Worm (Caenorhabditis elegans) whole organism, late embryonic: ENCODE results near the gene spig-7.
A peak's percentile ranks its signal among the peaks of the same experiment; 100 is the strongest.

Experiments
- F13H6.1 ChIP-seq: sonication (generic microtip); optimal IDR thresholded peaks from 2 replicates; lab custom pipeline; 2016; ENCODE audit warnings: missing genetic modification characterization, missing compliant biosample characterization
- K02D7.2 ChIP-seq: sonication (generic microtip); optimal IDR thresholded peaks from 2 replicates; lab custom pipeline; 2017; ENCODE audit warnings: mild to moderate bottlenecking, missing genetic modification characterization, missing compliant biosample characterization
- K09A11.1 ChIP-seq: sonication (generic microtip); optimal IDR thresholded peaks from 2 replicates; lab custom pipeline; 2017; ENCODE audit warnings: antibody characterized with exemption, mild to moderate bottlenecking, missing genetic modification characterization, missing compliant biosample characterization; ENCODE audit not compliant: insufficient read depth
- T23F11.4 ChIP-seq: fragments of 200-800 bp; sonication (Bioruptor generic); optimal IDR thresholded peaks from 2 replicates; lab custom pipeline; 2018; ENCODE audit warnings: mild to moderate bottlenecking, missing genetic modification characterization, missing compliant biosample characterization
- Y22D7AL.16 ChIP-seq: sonication (generic microtip); optimal IDR thresholded peaks from 2 replicates; lab custom pipeline; 2016; ENCODE audit warnings: missing genetic modification characterization, missing compliant biosample characterization
- ahr-1 ChIP-seq: sonication (generic microtip); optimal IDR thresholded peaks from 2 replicates; lab custom pipeline; 2016; ENCODE audit warnings: missing genetic modification characterization, missing compliant biosample characterization
- ama-1 ChIP-seq: fragments of 150-350 bp; optimal IDR thresholded peaks from 2 replicates; lab custom pipeline; 2014
- ceh-18 ChIP-seq: sonication (generic microtip); optimal IDR thresholded peaks from 2 replicates; lab custom pipeline; 2016; ENCODE audit warnings: missing genetic modification characterization, missing compliant biosample characterization
- ceh-19 ChIP-seq: fragments of 200-800 bp; sonication (Bioruptor generic); optimal IDR thresholded peaks from 2 replicates; lab custom pipeline; 2018; ENCODE audit warnings: mild to moderate bottlenecking, missing genetic modification characterization, missing compliant biosample characterization
- ceh-22 ChIP-seq: sonication (generic microtip); optimal IDR thresholded peaks from 2 replicates; lab custom pipeline; 2017; ENCODE audit warnings: missing biosample characterization, missing genetic modification characterization
- ceh-24 ChIP-seq: sonication (generic microtip); optimal IDR thresholded peaks from 2 replicates; lab custom pipeline; 2016; ENCODE audit warnings: mild to moderate bottlenecking, missing genetic modification characterization, missing compliant biosample characterization
- ceh-30 ChIP-seq: fragments of 150-350 bp; optimal IDR thresholded peaks from 2 replicates; lab custom pipeline; 2014; ENCODE audit warnings: missing biosample characterization, missing genetic modification characterization
- ceh-48 ChIP-seq: sonication (generic microtip); optimal IDR thresholded peaks from 2 replicates; lab custom pipeline; 2016; ENCODE audit warnings: missing genetic modification characterization, inconsistent platforms, missing compliant biosample characterization
- dmd-4 ChIP-seq: sonication (generic microtip); optimal IDR thresholded peaks from 2 replicates; lab custom pipeline; 2016; ENCODE audit warnings: borderline replicate concordance, missing genetic modification characterization, missing compliant biosample characterization
- dve-1 ChIP-seq: sonication (generic microtip); optimal IDR thresholded peaks from 2 replicates; lab custom pipeline; 2017; ENCODE audit warnings: antibody characterized with exemption, mild to moderate bottlenecking, missing genetic modification characterization, missing compliant biosample characterization
- elt-2 ChIP-seq: sonication (generic microtip); optimal IDR thresholded peaks from 2 replicates; lab custom pipeline; 2016; ENCODE audit warnings: missing genetic modification reagents, missing genetic modification characterization, missing compliant biosample characterization
- eyg-1 ChIP-seq: sonication (generic microtip); optimal IDR thresholded peaks from 2 replicates; lab custom pipeline; 2016; ENCODE audit warnings: missing genotype, missing genetic modification characterization, missing compliant biosample characterization
- fkh-6 ChIP-seq: sonication (generic microtip); optimal IDR thresholded peaks from 2 replicates; lab custom pipeline; 2016; ENCODE audit warnings: missing genetic modification characterization, missing compliant biosample characterization
- gmeb-2 ChIP-seq: sonication (generic microtip); optimal IDR thresholded peaks from 2 replicates; lab custom pipeline; 2016; ENCODE audit warnings: missing genetic modification characterization, inconsistent platforms, missing compliant biosample characterization
- hlh-13 ChIP-seq: fragments of 200-800 bp; sonication (Bioruptor generic); optimal IDR thresholded peaks from 2 replicates; lab custom pipeline; 2018; ENCODE audit warnings: mild to moderate bottlenecking, missing genetic modification characterization, missing compliant biosample characterization
- hlh-15 ChIP-seq: sonication (generic microtip); optimal IDR thresholded peaks from 2 replicates; lab custom pipeline; 2016; ENCODE audit warnings: missing genetic modification characterization, missing compliant biosample characterization
- hlh-8 ChIP-seq: sonication (generic microtip); optimal IDR thresholded peaks from 2 replicates; lab custom pipeline; 2016; ENCODE audit warnings: missing genotype, missing genetic modification characterization, missing compliant biosample characterization
- madf-2 ChIP-seq: sonication (generic microtip); optimal IDR thresholded peaks from 2 replicates; lab custom pipeline; 2017; ENCODE audit warnings: missing genetic modification characterization, missing compliant biosample characterization
- nhr-232 ChIP-seq: sonication (generic microtip); optimal IDR thresholded peaks from 2 replicates; lab custom pipeline; 2016; ENCODE audit warnings: missing genetic modification characterization, missing compliant biosample characterization
- npax-4 ChIP-seq: sonication (generic microtip); optimal IDR thresholded peaks from 2 replicates; lab custom pipeline; 2016; ENCODE audit warnings: missing genetic modification characterization, missing compliant biosample characterization
- odd-2 ChIP-seq: sonication (generic microtip); optimal IDR thresholded peaks from 2 replicates; lab custom pipeline; 2017; ENCODE audit warnings: antibody characterized with exemption, mild to moderate bottlenecking, missing genetic modification characterization, missing compliant biosample characterization
- pat-9 ChIP-seq: fragments of 200-800 bp; sonication (Bioruptor generic); optimal IDR thresholded peaks from 2 replicates; lab custom pipeline; 2018; ENCODE audit warnings: mild to moderate bottlenecking, missing genetic modification characterization, moderate library complexity, missing compliant biosample characterization
- pros-1 ChIP-seq: fragments of 150-350 bp; optimal IDR thresholded peaks from 2 replicates; lab custom pipeline; 2014; ENCODE audit warnings: missing biosample characterization, missing genetic modification reagents, missing genetic modification characterization
- rnt-1 ChIP-seq: sonication (generic microtip); optimal IDR thresholded peaks from 2 replicates; lab custom pipeline; 2016; ENCODE audit warnings: missing genetic modification characterization, missing compliant biosample characterization
- sdc-2 ChIP-seq: sonication (generic microtip); optimal IDR thresholded peaks from 2 replicates; lab custom pipeline; 2016; ENCODE audit warnings: missing genotype, missing genetic modification characterization, missing compliant biosample characterization
- sox-2 ChIP-seq: fragments of 200-800 bp; sonication (Bioruptor generic); IDR thresholded peaks from 2 replicates; pipeline ENCODE4 v1.3.6; 2022; ENCODE audit warnings: missing genetic modification reagents, missing genetic modification characterization, missing compliant biosample characterization
- tbx-7 ChIP-seq: sonication (generic microtip); optimal IDR thresholded peaks from 2 replicates; lab custom pipeline; 2016; ENCODE audit warnings: missing genotype, missing genetic modification characterization, missing compliant biosample characterization
- unc-3 ChIP-seq, 2 experiments: fragments of 200-800 bp in 1 of 2; sonication (Bioruptor generic) in 1 of 2; sonication (generic microtip) in 1 of 2; conservative IDR thresholded peaks in 1 of 2; optimal IDR thresholded peaks in 1 of 2; 2 replicates each; pipeline versions ENCODE4 v1.3.6 to Lab custom; 2016 to 2022; ENCODE audit warnings: missing compliant biosample characterization in 2 of 2, missing genetic modification characterization in 2 of 2, missing genetic modification reagents in 1 of 2
- unc-42 ChIP-seq: sonication (generic microtip); optimal IDR thresholded peaks from 2 replicates; lab custom pipeline; 2016; ENCODE audit warnings: missing genotype, missing genetic modification characterization, missing compliant biosample characterization
- unc-55 ChIP-seq: sonication (generic microtip); optimal IDR thresholded peaks from 2 replicates; lab custom pipeline; 2017; ENCODE audit warnings: missing biosample characterization, missing genetic modification reagents, missing genetic modification characterization
- unc-86 ChIP-seq: sonication (generic microtip); optimal IDR thresholded peaks from 2 replicates; lab custom pipeline; 2016; ENCODE audit warnings: missing genetic modification characterization, missing compliant biosample characterization
- zip-5 ChIP-seq: sonication (generic microtip); optimal IDR thresholded peaks from 2 replicates; lab custom pipeline; 2016; ENCODE audit warnings: missing genetic modification characterization, missing compliant biosample characterization

Gene spig-7

ce11 chrV:1488642-1489041 is 5.9 kb upstream of the spig-7 start:
- TF ChIP-seq eyg-1 (tag; lab: Kevin White, UChicago) (no peak), sdc-2 (tag; lab: Kevin White, UChicago) (no peak), npax-4 (tag; lab: Kevin White, UChicago) (no peak), ceh-24 (no peak), ceh-30 (tag; lab: Kevin White, UChicago) (no peak), madf-2 (tag; lab: Kevin White, UChicago) (no peak), tbx-7 (tag; lab: Kevin White, UChicago) (no peak), ceh-48 (tag; lab: Kevin White, UChicago) (no peak), unc-55 (GFP tag; lab: Kevin White, UChicago) (no peak), ama-1 (lab: Kevin White, UChicago) (no peak), dmd-4 (tag; lab: Kevin White, UChicago) (no peak), ceh-19 (no peak), sox-2 (GFP tag; lab: Robert Waterston, UW) (no peak), Y22D7AL.16 (tag; lab: Kevin White, UChicago) (no peak), pros-1 (tag; lab: Kevin White, UChicago) (no peak), elt-2 (no peak), K09A11.1 (tag; lab: Kevin White, UChicago) (no peak)

ce11 chrV:1490874-1491273 is 3.7 kb upstream of the spig-7 start:
- TF ChIP-seq dve-1 (tag; lab: Kevin White, UChicago): peak; percentile 70

DNA sequence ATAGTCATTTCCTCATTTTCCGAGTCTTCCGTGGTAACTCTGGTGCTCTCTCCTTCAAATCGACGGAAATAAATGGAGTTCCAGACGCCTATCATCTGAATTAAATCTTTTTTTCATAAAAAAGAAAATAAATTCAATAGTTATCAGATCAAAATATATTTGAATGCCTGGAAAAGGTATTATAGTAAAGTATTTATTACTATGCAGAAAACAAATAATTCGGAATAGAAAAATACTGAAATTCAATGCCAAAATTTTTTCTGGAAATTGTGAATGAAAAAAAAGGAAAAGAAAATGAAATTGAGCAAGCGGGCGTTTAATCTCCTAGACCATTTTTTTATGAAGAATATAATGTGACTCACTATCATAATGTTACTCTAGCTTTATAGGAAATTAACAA is 3.1 kb upstream of the spig-7 start, which contains the start of gene C38C3.6:
Gene C38C3.6, minus strand, starts transcription at position 101 of the 400 bp plus-strand sequence.
- TF ChIP-seq ceh-19 (no peak), fkh-6 (tag; lab: Kevin White, UChicago) (no peak), hlh-8 (tag; lab: Kevin White, UChicago) (no peak), hlh-15 (no peak), rnt-1 (tag; lab: Kevin White, UChicago) (no peak), pat-9 (no peak), eyg-1 (tag; lab: Kevin White, UChicago) (no peak), tbx-7 (tag; lab: Kevin White, UChicago) (no peak), ceh-24 (no peak), T23F11.4 (GFP tag; lab: Kevin White, UChicago) (no peak), madf-2 (tag; lab: Kevin White, UChicago) (no peak), F13H6.1 (tag; lab: Kevin White, UChicago) (no peak), dve-1 (tag; lab: Kevin White, UChicago) (no peak), unc-3 (GFP tag; conservative IDR thresholded peaks at IDR 0.05; lab: Robert Waterston, UW) (no peak), unc-3 (tag; optimal IDR thresholded peaks at IDR 0.05; lab: Kevin White, UChicago) (no peak), odd-2 (tag; lab: Kevin White, UChicago) (no peak), elt-2 (no peak), ahr-1 (tag; lab: Kevin White, UChicago) (no peak), hlh-13 (GFP tag; lab: Kevin White, UChicago) (no peak), zip-5 (no peak)
- TF ChIP-seq, all 69 proteins: peak for 0

- TF ChIP-seq gmeb-2 (tag; lab: Kevin White, UChicago): no peak
- TF ChIP-seq K02D7.2 (tag; lab: Kevin White, UChicago): no peak
- no peak for TF ChIP-seq nhr-232 (tag; lab: Kevin White, UChicago)
- no peak for TF ChIP-seq Y22D7AL.16 (tag; lab: Kevin White, UChicago)
- no peak for TF ChIP-seq hlh-15
- no peak for TF ChIP-seq ceh-18 (tag; lab: Kevin White, UChicago)
- TF ChIP-seq F13H6.1 (tag; lab: Kevin White, UChicago): no peak
- TF ChIP-seq ceh-22: no peak
- no peak for TF ChIP-seq unc-42 (tag; lab: Kevin White, UChicago)
- TF ChIP-seq K09A11.1 (tag; lab: Kevin White, UChicago): no peak
- no peak for TF ChIP-seq unc-86
- TF ChIP-seq ama-1 (lab: Kevin White, UChicago): no peak
- no peak for TF ChIP-seq hlh-8 (tag; lab: Kevin White, UChicago)
- no peak for TF ChIP-seq ahr-1 (tag; lab: Kevin White, UChicago)
Measured at ce11 chrV:1495334-1495733, 765 bp downstream of the spig-7 start, which contains the start of gene C38C3.3. Gene C38C3.3 (plus strand): TSS chrV:1495634.
